Worm (Caenorhabditis elegans) whole organism, late embryonic: Measurements from ENCODE around the gene Y38H6C.4.

Experiments used
- fax-1 ChIP-seq: sonication (generic microtip); optimal IDR thresholded peaks from 2 replicates; lab custom pipeline; 2016; ENCODE audit warnings: missing genotype, missing genetic modification characterization, missing compliant biosample characterization
- hlh-30 ChIP-seq: sonication (generic microtip); optimal IDR thresholded peaks from 2 replicates; lab custom pipeline; 2017; ENCODE audit warnings: antibody characterized with exemption, missing genetic modification characterization, missing compliant biosample characterization; ENCODE audit not compliant: insufficient read depth
- npax-4 ChIP-seq: sonication (generic microtip); optimal IDR thresholded peaks from 2 replicates; lab custom pipeline; 2016; ENCODE audit warnings: missing genetic modification characterization, missing compliant biosample characterization

- TF ChIP-seq fax-1 (tag; lab: Kevin White, UChicago) (no peak), hlh-30 (tag; lab: Kevin White, UChicago) (no peak), npax-4 (tag; lab: Kevin White, UChicago) (no peak)
Observed at ce11 chrV:20539055-20539454, 34.2 kb upstream of the Y38H6C.4 start, which contains the start of gene Y38H6C.16.
